Fruit fly (Drosophila melanogaster) whole organism, adult: Measurements from ENCODE around the gene CG14212.

Experiments
- CG12768 ChIP-seq: fragments of 200-800 bp; sonication (Bioruptor generic); optimal IDR thresholded peaks from 2 replicates; lab custom pipeline; 2017; ENCODE audit warnings: missing biosample characterization, missing genetic modification characterization, mild to moderate bottlenecking, moderate library complexity, missing genetic modification reagents
- CG14711 ChIP-seq: fragments of 200-800 bp; sonication (Bioruptor generic); optimal IDR thresholded peaks from 2 replicates; lab custom pipeline; 2018; ENCODE audit warnings: missing biosample characterization, mild to moderate bottlenecking, missing genetic modification characterization, moderate library complexity
- CG5204 ChIP-seq: fragments of 200-800 bp; sonication (Bioruptor generic); optimal IDR thresholded peaks from 2 replicates; lab custom pipeline; 2016; ENCODE audit warnings: missing biosample characterization, missing genetic modification characterization
- CG7101 ChIP-seq: fragments of 200-800 bp; sonication (Bioruptor generic); optimal IDR thresholded peaks from 2 replicates; lab custom pipeline; 2018; ENCODE audit warnings: missing biosample characterization, mild to moderate bottlenecking, missing genetic modification characterization, moderate library complexity
- Crg-1 ChIP-seq: fragments of 200-800 bp; sonication (Bioruptor generic); optimal IDR thresholded peaks from 2 replicates; lab custom pipeline; 2016; ENCODE audit warnings: missing biosample characterization, missing genetic modification characterization
- Hr96 ChIP-seq: fragments of 200-800 bp; sonication (Bioruptor generic); optimal IDR thresholded peaks from 2 replicates; lab custom pipeline; 2016; ENCODE audit warnings: missing biosample characterization, missing genetic modification characterization
- cic ChIP-seq: fragments of 200-800 bp; sonication (Bioruptor generic); optimal IDR thresholded peaks from 2 replicates; lab custom pipeline; 2017; ENCODE audit warnings: missing biosample characterization, mild to moderate bottlenecking, missing genetic modification characterization, moderate library complexity
- pad ChIP-seq: fragments of 200-800 bp; sonication (Bioruptor generic); optimal IDR thresholded peaks from 3 replicates; lab custom pipeline; 2017; ENCODE audit warnings: missing biosample characterization, missing genetic modification characterization, mild to moderate bottlenecking, moderate library complexity, missing genetic modification reagents

dm6 chrX:19666991-19667409 lies 41.5 kb downstream of the CG14212 start, which contains the start of gene Zw:
- TF ChIP-seq CG5204 (peak; percentile 46), Hr96 (GFP tag; lab: Kevin White, UChicago) (peak; percentile 79), CG14711 (peak; percentile 43), CG7101 (peak; percentile 63), cic (peak; percentile 84), pad (GFP tag; lab: Kevin White, UChicago) (peak; percentile 51), CG12768 (GFP tag; lab: Kevin White, UChicago) (peak; percentile 45), Crg-1 (GFP tag; lab: Kevin White, UChicago) (no peak)
